Fruit fly (Drosophila melanogaster) whole organism, prepupa: ENCODE data around the gene IP3K2.

ENCODE experiments used
- CG10631 ChIP-seq: fragments of 200-800 bp; sonication (Bioruptor generic); optimal IDR thresholded peaks from 2 replicates; lab custom pipeline; 2016; ENCODE audit warnings: missing biosample characterization, missing genetic modification characterization
- CG10669 ChIP-seq: fragments of 200-800 bp; sonication (Bioruptor generic); optimal IDR thresholded peaks from 3 replicates; lab custom pipeline; 2018; ENCODE audit warnings: missing biosample characterization, mild to moderate bottlenecking, missing genetic modification characterization, moderate library complexity
- CG11902 ChIP-seq: fragments of 200-800 bp; sonication (Bioruptor generic); optimal IDR thresholded peaks from 3 replicates; lab custom pipeline; 2016; ENCODE audit warnings: missing biosample characterization, missing genetic modification characterization
- CG15336 ChIP-seq: fragments of 200-800 bp; sonication (Bioruptor generic); IDR thresholded peaks from 2 replicates; pipeline ENCODE4 v1.3.6; 2022; ENCODE audit warnings: missing biosample characterization, missing genetic modification characterization
- CG1621 ChIP-seq: fragments of 200-800 bp; sonication (Bioruptor generic); optimal IDR thresholded peaks from 3 replicates; lab custom pipeline; 2018; ENCODE audit warnings: missing biosample characterization, mild to moderate bottlenecking, missing genetic modification characterization
- CG3032 ChIP-seq: fragments of 200-800 bp; optimal IDR thresholded peaks from 2 replicates; lab custom pipeline; 2019; ENCODE audit warnings: missing biosample characterization, mild to moderate bottlenecking, missing genetic modification characterization, moderate library complexity
- CG31627 ChIP-seq: fragments of 200-800 bp; sonication (Bioruptor generic); optimal IDR thresholded peaks from 3 replicates; lab custom pipeline; 2016; ENCODE audit warnings: missing biosample characterization, missing genetic modification characterization
- CG32006 ChIP-seq: fragments of 200-800 bp; sonication (Bioruptor generic); optimal IDR thresholded peaks from 3 replicates; lab custom pipeline; 2017; ENCODE audit warnings: missing biosample characterization, mild to moderate bottlenecking, missing genetic modification characterization
- CG34406 ChIP-seq: fragments of 200-800 bp; sonication (Bioruptor generic); optimal IDR thresholded peaks from 3 replicates; lab custom pipeline; 2016; ENCODE audit warnings: missing biosample characterization, missing genetic modification characterization
- CG3919 ChIP-seq: fragments of 200-800 bp; sonication (Bioruptor generic); optimal IDR thresholded peaks from 3 replicates; lab custom pipeline; 2016; ENCODE audit warnings: missing biosample characterization, missing genetic modification characterization
- CG4318 ChIP-seq: fragments of 200-800 bp; sonication (Bioruptor generic); optimal IDR thresholded peaks from 3 replicates; lab custom pipeline; 2017; ENCODE audit warnings: missing biosample characterization, mild to moderate bottlenecking, missing genetic modification characterization
- CG6163 ChIP-seq: fragments of 200-800 bp; sonication (Bioruptor generic); IDR thresholded peaks from 3 replicates; pipeline ENCODE4 v1.3.6; 2022; ENCODE audit warnings: missing biosample characterization, missing genetic modification characterization
- CG6276 ChIP-seq: fragments of 200-800 bp; sonication (Bioruptor generic); optimal IDR thresholded peaks from 2 replicates; lab custom pipeline; 2017; ENCODE audit warnings: missing biosample characterization, mild to moderate bottlenecking, missing genetic modification characterization
- CG6792 ChIP-seq: fragments of 200-800 bp; sonication (Bioruptor generic); optimal IDR thresholded peaks from 3 replicates; lab custom pipeline; 2016; ENCODE audit warnings: missing biosample characterization, missing genetic modification characterization
- CG6854 ChIP-seq: fragments of 200-800 bp; sonication (Bioruptor generic); optimal IDR thresholded peaks from 2 replicates; lab custom pipeline; 2017; ENCODE audit warnings: missing biosample characterization, mild to moderate bottlenecking, missing genetic modification characterization
- CG8119 ChIP-seq: fragments of 200-800 bp; sonication (Bioruptor generic); IDR thresholded peaks from 3 replicates; pipeline ENCODE4 v1.3.6; 2022; ENCODE audit warnings: missing biosample characterization, missing genetic modification characterization
- CG8319 ChIP-seq: fragments of 200-800 bp; sonication (Bioruptor generic); optimal IDR thresholded peaks from 3 replicates; lab custom pipeline; 2016; ENCODE audit warnings: missing biosample characterization, missing genetic modification characterization
- CG8632 ChIP-seq: fragments of 200-800 bp; sonication (Bioruptor generic); optimal IDR thresholded peaks from 3 replicates; lab custom pipeline; 2016; ENCODE audit warnings: missing biosample characterization, missing genetic modification characterization
- Eip78C ChIP-seq: fragments of 200-800 bp; sonication (Bioruptor generic); peaks from one replicate; lab custom pipeline; 2016; ENCODE audit warnings: missing biosample characterization, missing genetic modification characterization
- Eip93F ChIP-seq: fragments of 200-800 bp; sonication (Bioruptor generic); optimal IDR thresholded peaks from 2 replicates; lab custom pipeline; 2016; ENCODE audit warnings: missing biosample characterization, mild to moderate bottlenecking, missing genetic modification characterization
- Ets96B ChIP-seq: fragments of 200-800 bp; optimal IDR thresholded peaks from 2 replicates; lab custom pipeline; 2019; ENCODE audit warnings: missing biosample characterization, mild to moderate bottlenecking, missing genetic modification characterization, moderate library complexity
- Gug ChIP-seq: fragments of 200-800 bp; sonication (Bioruptor generic); IDR thresholded peaks from 2 replicates; pipeline ENCODE4 v1.3.6; 2022; ENCODE audit warnings: missing biosample characterization, missing genetic modification characterization
- Hr38 ChIP-seq: sonication (Bioruptor generic); optimal IDR thresholded peaks from 2 replicates; lab custom pipeline; 2016; ENCODE audit warnings: missing biosample characterization, missing genetic modification characterization
- Hr39 ChIP-seq: fragments of 200-800 bp; sonication (Bioruptor generic); optimal IDR thresholded peaks from 2 replicates; lab custom pipeline; 2016; ENCODE audit warnings: missing biosample characterization, missing genetic modification characterization
- Lpt ChIP-seq: fragments of 200-800 bp; sonication (Bioruptor generic); optimal IDR thresholded peaks from 3 replicates; lab custom pipeline; 2016; ENCODE audit warnings: missing biosample characterization, missing genetic modification characterization
- Met ChIP-seq: fragments of 200-800 bp; sonication (Bioruptor generic); optimal IDR thresholded peaks from 3 replicates; lab custom pipeline; 2016; ENCODE audit warnings: missing biosample characterization, missing genetic modification characterization
- Smox ChIP-seq: fragments of 200-800 bp; sonication (Bioruptor generic); optimal IDR thresholded peaks from 3 replicates; lab custom pipeline; 2016; ENCODE audit warnings: missing biosample characterization, missing genetic modification characterization
- Sox102F ChIP-seq: fragments of 200-800 bp; sonication (Bioruptor generic); optimal IDR thresholded peaks from 2 replicates; lab custom pipeline; 2016; ENCODE audit warnings: missing biosample characterization, mild to moderate bottlenecking, missing genetic modification characterization
- Sox14 ChIP-seq: fragments of 200-800 bp; sonication (Bioruptor generic); optimal IDR thresholded peaks from 3 replicates; lab custom pipeline; 2016; ENCODE audit warnings: missing biosample characterization, missing genetic modification characterization
- Sox15 ChIP-seq: fragments of 200-800 bp; sonication (Bioruptor generic); optimal IDR thresholded peaks from 3 replicates; lab custom pipeline; 2016; ENCODE audit warnings: missing biosample characterization, missing genetic modification characterization
- achi ChIP-seq: fragments of 200-800 bp; sonication (Bioruptor generic); optimal IDR thresholded peaks from 3 replicates; lab custom pipeline; 2016; ENCODE audit warnings: missing biosample characterization, missing genetic modification characterization
- cyc ChIP-seq: fragments of 200-800 bp; sonication (Bioruptor generic); optimal IDR thresholded peaks from 3 replicates; lab custom pipeline; 2016; ENCODE audit warnings: missing biosample characterization, missing genetic modification characterization
- dac ChIP-seq: fragments of 200-800 bp; sonication (Bioruptor generic); optimal IDR thresholded peaks from 2 replicates; lab custom pipeline; 2017; ENCODE audit warnings: missing biosample characterization, mild to moderate bottlenecking, missing genetic modification characterization
- dsx ChIP-seq: fragments of 200-800 bp; optimal IDR thresholded peaks from 3 replicates; lab custom pipeline; 2019; ENCODE audit warnings: missing biosample characterization, mild to moderate bottlenecking, missing genetic modification characterization, moderate library complexity; ENCODE audit not compliant: poor library complexity, severe bottlenecking
- esn ChIP-seq: fragments of 200-800 bp; sonication (Bioruptor generic); optimal IDR thresholded peaks from 2 replicates; lab custom pipeline; 2016; ENCODE audit warnings: missing biosample characterization, mild to moderate bottlenecking, missing genetic modification characterization, moderate library complexity
- fd59A ChIP-seq: fragments of 200-800 bp; sonication (Bioruptor generic); optimal IDR thresholded peaks from 2 replicates; lab custom pipeline; 2017; ENCODE audit warnings: missing biosample characterization, mild to moderate bottlenecking, missing genetic modification characterization, missing genetic modification reagents
- fkh ChIP-seq: fragments of 200-800 bp; sonication (Bioruptor generic); optimal IDR thresholded peaks from 3 replicates; lab custom pipeline; 2017; ENCODE audit warnings: missing biosample characterization, mild to moderate bottlenecking, missing genetic modification characterization, moderate library complexity
- lz ChIP-seq: fragments of 200-800 bp; sonication (Bioruptor generic); optimal IDR thresholded peaks from 3 replicates; lab custom pipeline; 2016; ENCODE audit warnings: missing biosample characterization, missing genetic modification characterization
- net ChIP-seq: fragments of 200-800 bp; sonication (Bioruptor generic); optimal IDR thresholded peaks from 3 replicates; lab custom pipeline; 2016; ENCODE audit warnings: missing biosample characterization, missing genetic modification characterization
- pdm3 ChIP-seq: fragments of 200-800 bp; sonication (Bioruptor generic); optimal IDR thresholded peaks from 3 replicates; lab custom pipeline; 2016; ENCODE audit warnings: missing biosample characterization, missing genetic modification characterization
- spab ChIP-seq: fragments of 200-800 bp; sonication (Bioruptor generic); optimal IDR thresholded peaks from 2 replicates; lab custom pipeline; 2017; ENCODE audit warnings: missing biosample characterization, mild to moderate bottlenecking, missing genetic modification characterization, missing genetic modification reagents
- ss ChIP-seq, 2 experiments: fragments of 200-800 bp; sonication (Bioruptor generic); optimal IDR thresholded peaks; 2 replicates in 1 of 2; 3 replicates in 1 of 2; lab custom pipeline; 2017 to 2018; ENCODE audit warnings: mild to moderate bottlenecking in 2 of 2, missing biosample characterization in 2 of 2, missing genetic modification characterization in 2 of 2, moderate library complexity in 1 of 2
- svp ChIP-seq: fragments of 200-800 bp; sonication (Bioruptor generic); peaks from one replicate; lab custom pipeline; 2016; ENCODE audit warnings: missing biosample characterization, missing genetic modification characterization
- vri ChIP-seq: fragments of 200-800 bp; sonication (Bioruptor generic); optimal IDR thresholded peaks from 3 replicates; lab custom pipeline; 2016; ENCODE audit warnings: missing biosample characterization, mild to moderate bottlenecking, missing genetic modification characterization

The IP3K2 gene

dm6 chrX:13281244-13281877 lies 22.1 kb upstream of the IP3K2 start:
- TF ChIP-seq CG8632 (GFP tag; lab: Kevin White, UChicago) (no peak), CG6276 (no peak), CG6163 (GFP tag; lab: Robert Waterston, UW) (no peak), dac (GFP tag; lab: Kevin White, UChicago) (no peak), CG3032 (tag; lab: Kevin White, UChicago) (no peak), CG8119 (GFP tag; lab: Robert Waterston, UW) (no peak), dsx (GFP tag; lab: Kevin White, UChicago) (no peak), Sox102F (no peak), Smox (GFP tag; lab: Kevin White, UChicago) (no peak), CG32006 (GFP tag; lab: Kevin White, UChicago) (peak; percentile 9), CG10631 (GFP tag; lab: Kevin White, UChicago) (no peak), Met (peak; percentile 11), Lpt (no peak), CG15336 (GFP tag; lab: Robert Waterston, UW) (no peak), fkh (GFP tag; lab: Kevin White, UChicago) (peak; percentile 71), CG34406 (GFP tag; lab: Kevin White, UChicago) (no peak), Hr38 (no peak), CG1621 (tag; lab: Kevin White, UChicago) (no peak), CG10669 (GFP tag; lab: Kevin White, UChicago) (no peak), achi (GFP tag; lab: Kevin White, UChicago) (no peak), lz (GFP tag; lab: Kevin White, UChicago) (peak; percentile 0), Ets96B (tag; lab: Kevin White, UChicago) (no peak), Gug (no peak), Eip78C (GFP tag; lab: Kevin White, UChicago) (peak; percentile 54), cyc (no peak), CG6792 (no peak), Sox15 (GFP tag; lab: Kevin White, UChicago) (no peak), CG31627 (no peak), Eip93F (GFP tag; lab: Kevin White, UChicago) (no peak), svp (GFP tag; lab: Kevin White, UChicago) (peak; percentile 62), CG6854 (GFP tag; lab: Kevin White, UChicago) (no peak), net (GFP tag; lab: Kevin White, UChicago) (no peak)

DNA sequence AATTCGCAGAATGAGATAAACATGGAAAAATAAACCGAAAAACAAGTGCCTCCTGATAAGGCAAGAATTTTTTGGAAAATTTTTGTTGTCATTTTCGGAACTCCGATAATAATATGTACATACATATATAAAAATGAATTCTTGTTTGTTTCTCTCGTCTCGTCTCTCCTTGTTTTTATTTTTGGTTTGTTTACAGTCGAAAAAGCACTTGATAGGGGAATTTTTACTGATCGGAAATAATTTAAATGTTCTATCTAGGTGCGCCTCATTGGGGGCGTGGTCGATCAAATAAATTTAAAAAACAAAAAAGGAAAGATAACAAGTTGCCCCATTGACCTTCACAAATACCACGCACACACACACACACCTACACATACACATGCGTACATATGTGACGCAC lies 20.7 kb upstream of the IP3K2 start:
- TF ChIP-seq svp (GFP tag; lab: Kevin White, UChicago), result peak; percentile 43
- no peak for TF ChIP-seq CG3919

DNA sequence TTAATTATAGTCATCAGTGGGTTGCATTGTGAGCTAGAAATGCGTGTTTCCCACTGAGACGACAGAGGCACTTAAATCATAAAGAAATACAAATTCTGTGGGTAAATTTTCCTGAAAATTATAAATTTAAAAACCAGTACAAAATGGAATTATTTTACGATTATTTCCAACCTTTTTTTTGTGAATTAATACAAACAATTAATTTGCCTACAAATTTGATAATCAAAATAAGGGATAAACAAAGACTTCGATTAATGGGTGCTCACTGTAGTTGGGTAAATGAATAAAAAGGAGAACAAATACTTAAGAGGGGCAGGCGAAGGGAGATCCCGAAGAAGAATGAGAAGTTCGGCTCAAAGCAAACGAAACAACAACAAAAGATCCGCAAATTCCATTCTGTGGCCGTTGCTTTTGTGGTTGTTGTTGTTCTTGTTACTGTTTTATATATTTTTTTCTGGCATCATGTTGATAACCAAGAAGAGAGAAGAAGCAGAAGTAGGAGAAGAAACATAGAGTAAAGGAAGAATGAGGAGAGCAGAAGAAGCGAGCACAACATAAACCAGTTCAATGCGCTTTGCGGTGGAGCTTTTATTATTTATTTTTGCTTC lies 19.4 kb upstream of the IP3K2 start:
- TF ChIP-seq Ets96B (tag; lab: Kevin White, UChicago) (no peak), ss (GFP tag; optimal IDR thresholded peaks at IDR 0.05; lab: Kevin White, UChicago) (peak in 1 of 2 experiments; percentile 14), CG11902 (GFP tag; lab: Kevin White, UChicago) (no peak), pdm3 (GFP tag; lab: Kevin White, UChicago) (peak; percentile 42), CG31627 (peak; percentile 15), svp (GFP tag; lab: Kevin White, UChicago) (peak; percentile 31), CG8319 (GFP tag; lab: Kevin White, UChicago) (no peak), Sox14 (peak; percentile 11), Hr39 (GFP tag; lab: Kevin White, UChicago) (peak; percentile 17), Smox (GFP tag; lab: Kevin White, UChicago) (peak; percentile 43), vri (no peak), Sox102F (peak; percentile 20), esn (peak; percentile 49), dsx (GFP tag; lab: Kevin White, UChicago) (no peak), spab (GFP tag; lab: Kevin White, UChicago) (no peak), CG4318 (GFP tag; lab: Kevin White, UChicago) (no peak), CG10631 (GFP tag; lab: Kevin White, UChicago) (peak; percentile 26), CG3919 (no peak), Eip78C (GFP tag; lab: Kevin White, UChicago) (peak; percentile 70), fd59A (GFP tag; lab: Kevin White, UChicago) (peak; percentile 2)
